Worm (Caenorhabditis elegans) whole organism, L1 larva: Measurements from ENCODE around the gene gldi-7.
A peak's percentile ranks its signal among the peaks of the same experiment; 100 is the strongest.

Experiments
- C16A3.4 ChIP-seq: fragments of 150-350 bp; optimal IDR thresholded peaks from 2 replicates; lab custom pipeline; 2014; ENCODE audit warnings: missing biosample characterization, missing genetic modification characterization
- F16B12.6 ChIP-seq: fragments of 150-350 bp; optimal IDR thresholded peaks from 2 replicates; lab custom pipeline; 2014; ENCODE audit warnings: missing biosample characterization, missing genetic modification characterization
- Y116A8C.19 ChIP-seq: sonication (generic microtip); optimal IDR thresholded peaks from 2 replicates; lab custom pipeline; 2016; ENCODE audit warnings: missing compliant biosample characterization, missing genetic modification characterization, borderline replicate concordance
- alr-1 ChIP-seq: fragments of 200-800 bp; sonication (Bioruptor generic); optimal IDR thresholded peaks from 2 replicates; lab custom pipeline; 2018; ENCODE audit warnings: borderline replicate concordance, mild to moderate bottlenecking, missing genetic modification characterization, missing compliant biosample characterization
- aly-2 ChIP-seq: fragments of 150-350 bp; optimal IDR thresholded peaks from 2 replicates; lab custom pipeline; 2014; ENCODE audit warnings: missing biosample characterization, missing genetic modification characterization
- blmp-1 ChIP-seq: fragments of 150-350 bp; optimal IDR thresholded peaks from 2 replicates; lab custom pipeline; 2014; ENCODE audit warnings: missing biosample characterization, missing genetic modification characterization
- ceh-8 ChIP-seq: fragments of 200-800 bp; sonication (Bioruptor generic); optimal IDR thresholded peaks from 2 replicates; lab custom pipeline; 2018; ENCODE audit warnings: mild to moderate bottlenecking, missing genetic modification characterization, moderate library complexity, missing compliant biosample characterization
- ceh-88 ChIP-seq: fragments of 200-800 bp; sonication (Bioruptor generic); IDR thresholded peaks from 2 replicates; pipeline ENCODE4 v1.3.6; 2022; ENCODE audit warnings: missing genetic modification characterization, missing compliant biosample characterization
- ceh-90 ChIP-seq: sonication (generic microtip); optimal IDR thresholded peaks from 2 replicates; lab custom pipeline; 2016; ENCODE audit warnings: missing genetic modification characterization, missing compliant biosample characterization
- ces-1 ChIP-seq: fragments of 150-350 bp; optimal IDR thresholded peaks from 2 replicates; lab custom pipeline; 2014; ENCODE audit warnings: missing biosample characterization, missing genetic modification reagents, missing genetic modification characterization
- dsc-1 ChIP-seq: sonication (generic microtip); optimal IDR thresholded peaks from 2 replicates; lab custom pipeline; 2016; ENCODE audit warnings: mild to moderate bottlenecking, missing genetic modification characterization, missing compliant biosample characterization
- efl-1 ChIP-seq, 4 experiments: fragments of 150-350 bp; optimal IDR thresholded peaks in 3 of 4; peaks in 1 of 4; 1 replicate in 1 of 4; 2 replicates in 3 of 4; lab custom pipeline; 2014; ENCODE audit warnings: missing biosample characterization in 2 of 4, missing genetic modification characterization in 2 of 4, missing genetic modification reagents in 2 of 4
- fkh-8 ChIP-seq: sonication (generic microtip); optimal IDR thresholded peaks from 2 replicates; lab custom pipeline; 2016; ENCODE audit warnings: mild to moderate bottlenecking, missing genetic modification characterization, missing compliant biosample characterization
- hlh-17 ChIP-seq: fragments of 200-800 bp; sonication (Bioruptor generic); optimal IDR thresholded peaks from 2 replicates; lab custom pipeline; 2018; ENCODE audit warnings: missing genetic modification characterization, mild to moderate bottlenecking, missing compliant biosample characterization, moderate library complexity, borderline replicate concordance
- hlh-4 ChIP-seq: sonication (generic microtip); optimal IDR thresholded peaks from 2 replicates; lab custom pipeline; 2016; ENCODE audit warnings: mild to moderate bottlenecking, missing genetic modification characterization, missing compliant biosample characterization
- hpl-2 ChIP-seq: fragments of 150-350 bp; optimal IDR thresholded peaks from 2 replicates; lab custom pipeline; 2014; ENCODE audit warnings: missing biosample characterization, missing genetic modification reagents, missing genetic modification characterization
- irx-1 ChIP-seq: sonication (generic microtip); optimal IDR thresholded peaks from 2 replicates; lab custom pipeline; 2016; ENCODE audit warnings: missing genetic modification characterization, missing compliant biosample characterization
- isw-1 ChIP-seq: fragments of 200-800 bp; sonication (Bioruptor generic); IDR thresholded peaks from 2 replicates; pipeline ENCODE4 v1.3.6; 2022; ENCODE audit warnings: missing genetic modification characterization, missing compliant biosample characterization
- lin-14 ChIP-seq: fragments of 200-800 bp; sonication (Bioruptor generic); optimal IDR thresholded peaks from 2 replicates; lab custom pipeline; 2018; ENCODE audit warnings: mild to moderate bottlenecking, missing genetic modification characterization, moderate library complexity, missing compliant biosample characterization
- lin-35 ChIP-seq, 2 experiments: fragments of 150-350 bp; optimal IDR thresholded peaks; 2 replicates each; lab custom pipeline; 2014; ENCODE audit warnings: missing biosample characterization in 2 of 2, missing genetic modification characterization in 2 of 2, missing genetic modification reagents in 2 of 2
- lin-39 ChIP-seq: fragments of 150-350 bp; optimal IDR thresholded peaks from 2 replicates; lab custom pipeline; 2014; ENCODE audit warnings: missing biosample characterization, missing genetic modification reagents, missing genetic modification characterization
- lir-3 ChIP-seq: sonication (generic microtip); optimal IDR thresholded peaks from 2 replicates; lab custom pipeline; 2016; ENCODE audit warnings: mild to moderate bottlenecking, missing genetic modification characterization, moderate library complexity, missing compliant biosample characterization; ENCODE audit not compliant: poor library complexity
- mab-9 ChIP-seq: fragments of 200-800 bp; sonication (Bioruptor generic); IDR thresholded peaks from 2 replicates; pipeline ENCODE4 v1.3.6; 2022; ENCODE audit warnings: missing genetic modification reagents, missing genetic modification characterization, missing compliant biosample characterization
- mef-2 ChIP-seq: fragments of 150-350 bp; optimal IDR thresholded peaks from 2 replicates; lab custom pipeline; 2014; ENCODE audit warnings: missing biosample characterization, missing genetic modification characterization
- nhr-11 ChIP-seq: fragments of 150-350 bp; optimal IDR thresholded peaks from 2 replicates; lab custom pipeline; 2014; ENCODE audit warnings: missing biosample characterization, missing genetic modification characterization
- nhr-12 ChIP-seq: sonication (generic microtip); optimal IDR thresholded peaks from 2 replicates; lab custom pipeline; 2017; ENCODE audit warnings: missing biosample characterization, missing genetic modification characterization
- nhr-19 ChIP-seq: fragments of 200-800 bp; sonication (Bioruptor generic); conservative IDR thresholded peaks from 2 replicates; pipeline ENCODE4 v1.3.6; 2022; ENCODE audit warnings: missing genetic modification characterization, missing compliant biosample characterization
- nhr-237 ChIP-seq: fragments of 150-350 bp; optimal IDR thresholded peaks from 2 replicates; lab custom pipeline; 2014; ENCODE audit warnings: missing biosample characterization, missing genetic modification characterization
- nhr-84 ChIP-seq: sonication (generic microtip); optimal IDR thresholded peaks from 2 replicates; lab custom pipeline; 2017; ENCODE audit warnings: missing biosample characterization, missing genetic modification characterization
- pag-3 ChIP-seq: sonication (generic microtip); optimal IDR thresholded peaks from 2 replicates; lab custom pipeline; 2017; ENCODE audit warnings: missing genetic modification characterization, mild to moderate bottlenecking, missing compliant biosample characterization, antibody characterized with exemption, borderline replicate concordance; ENCODE audit not compliant: insufficient read depth
- pax-3 ChIP-seq: fragments of 200-800 bp; sonication (Bioruptor generic); optimal IDR thresholded peaks from 2 replicates; lab custom pipeline; 2018; ENCODE audit warnings: mild to moderate bottlenecking, missing genetic modification characterization, moderate library complexity, missing compliant biosample characterization
- pqm-1 ChIP-seq: sonication (generic microtip); optimal IDR thresholded peaks from 3 replicates; lab custom pipeline; 2017; ENCODE audit warnings: missing biosample characterization, missing genetic modification characterization
- rnt-1 ChIP-seq: sonication (generic microtip); optimal IDR thresholded peaks from 2 replicates; lab custom pipeline; 2016; ENCODE audit warnings: mild to moderate bottlenecking, missing genetic modification characterization, moderate library complexity, missing compliant biosample characterization
- snpc-4 ChIP-seq: fragments of 150-350 bp; optimal IDR thresholded peaks from 2 replicates; lab custom pipeline; 2014; ENCODE audit warnings: missing biosample characterization, missing genetic modification characterization
- snu-23 ChIP-seq: sonication (generic microtip); optimal IDR thresholded peaks from 2 replicates; lab custom pipeline; 2016; ENCODE audit warnings: missing genetic modification characterization, missing compliant biosample characterization
- sox-4 ChIP-seq: sonication (generic microtip); optimal IDR thresholded peaks from 2 replicates; lab custom pipeline; 2016; ENCODE audit warnings: missing genetic modification characterization, missing compliant biosample characterization
- sptf-1 ChIP-seq: fragments of 150-350 bp; optimal IDR thresholded peaks from 2 replicates; lab custom pipeline; 2014; ENCODE audit warnings: missing biosample characterization, missing genetic modification characterization
- sup-37 ChIP-seq: fragments of 200-800 bp; sonication (Bioruptor generic); optimal IDR thresholded peaks from 2 replicates; lab custom pipeline; 2018; ENCODE audit warnings: mild to moderate bottlenecking, missing genetic modification characterization, missing compliant biosample characterization
- swsn-7 ChIP-seq: sonication (generic microtip); optimal IDR thresholded peaks from 2 replicates; lab custom pipeline; 2016; ENCODE audit warnings: missing genetic modification characterization, missing compliant biosample characterization
- unc-130 ChIP-seq: fragments of 150-350 bp; optimal IDR thresholded peaks from 2 replicates; lab custom pipeline; 2017; ENCODE audit warnings: missing biosample characterization, missing genetic modification characterization, inconsistent platforms
- unc-86 ChIP-seq: sonication (generic microtip); optimal IDR thresholded peaks from 2 replicates; lab custom pipeline; 2016; ENCODE audit warnings: missing genetic modification characterization, missing compliant biosample characterization
- unc-98 ChIP-seq: fragments of 200-800 bp; sonication (Bioruptor generic); IDR thresholded peaks from 2 replicates; pipeline ENCODE4 v1.3.6; 2022; ENCODE audit warnings: missing genetic modification characterization, missing compliant biosample characterization
- xbp-1 ChIP-seq: sonication (generic microtip); optimal IDR thresholded peaks from 2 replicates; lab custom pipeline; 2016; ENCODE audit warnings: missing genetic modification characterization, missing compliant biosample characterization
- zip-4 ChIP-seq: fragments of 200-800 bp; sonication (Bioruptor generic); optimal IDR thresholded peaks from 2 replicates; lab custom pipeline; 2018; ENCODE audit warnings: mild to moderate bottlenecking, missing genetic modification characterization, moderate library complexity, missing compliant biosample characterization
- ztf-11 ChIP-seq, 2 experiments: sonication (generic microtip); optimal IDR thresholded peaks; 2 replicates each; lab custom pipeline; 2016 to 2017; ENCODE audit warnings: missing genetic modification characterization in 2 of 2, missing biosample characterization in 1 of 2, missing compliant biosample characterization in 1 of 2

Gene gldi-7

DNA sequence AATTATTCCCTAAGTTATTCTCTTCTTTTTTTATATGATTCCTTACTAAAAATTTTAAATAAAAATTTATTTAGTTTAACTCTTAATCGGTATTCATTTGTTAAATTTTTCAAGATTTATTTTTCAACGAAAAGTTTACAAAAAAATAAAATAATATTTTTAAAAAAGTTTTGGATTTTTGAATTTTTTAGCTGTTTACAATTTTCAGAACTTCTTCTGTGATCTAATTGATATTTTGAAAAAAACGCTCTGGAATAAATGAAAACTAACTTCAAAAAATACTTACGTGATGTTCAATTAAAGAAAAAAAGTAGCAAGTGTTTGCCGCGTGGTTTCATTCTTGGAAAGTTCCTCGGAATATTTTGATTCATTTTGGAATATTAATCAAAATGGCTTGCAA is 14.3 kb upstream of the gldi-7 start, which contains the start of gene decr-1.2:
TSS of gene decr-1.2 (plus strand) at position 301 of the 400 bp plus-strand sequence.
- no peak for TF ChIP-seq ces-1 (GFP tag; lab: Kevin White, UChicago)
- no peak for TF ChIP-seq snu-23
- no peak for TF ChIP-seq pax-3 (tag; lab: Kevin White, UChicago)

DNA sequence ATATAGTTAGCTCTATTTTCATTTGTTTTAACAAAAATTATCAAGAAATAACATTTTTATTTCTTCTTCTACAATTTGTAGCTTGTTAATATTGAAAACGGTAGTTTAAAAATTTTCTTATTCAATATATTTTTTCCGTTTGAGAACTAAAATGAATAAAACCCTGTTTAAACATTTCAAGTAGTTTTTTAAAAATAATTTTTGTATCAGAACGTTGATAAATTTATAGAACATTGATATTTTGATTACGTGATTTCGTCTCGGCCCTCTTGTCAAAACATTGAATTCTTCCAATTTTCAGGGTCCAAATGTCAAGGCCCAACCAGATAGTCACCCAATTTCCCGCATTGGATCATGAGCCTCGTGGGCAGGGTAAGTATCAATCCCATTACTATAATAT is 9.4 kb upstream of the gldi-7 start, which contains the start of gene pqn-73:
TSS of gene pqn-73 (plus strand) at position 301 of the 400 bp plus-strand sequence.
- TF ChIP-seq alr-1 (tag; lab: Kevin White, UChicago) (no peak), nhr-12 (tag; lab: Kevin White, UChicago) (no peak), fkh-8 (no peak), pag-3 (tag; lab: Kevin White, UChicago) (no peak), Y116A8C.19 (tag; lab: Kevin White, UChicago) (no peak), pqm-1 (tag; lab: Kevin White, UChicago) (no peak), lin-39 (no peak), snu-23 (no peak), blmp-1 (tag; lab: Kevin White, UChicago) (no peak), ceh-8 (GFP tag; lab: Kevin White, UChicago) (no peak), nhr-237 (tag; lab: Kevin White, UChicago) (no peak), swsn-7 (tag; lab: Kevin White, UChicago) (no peak), F16B12.6 (tag; lab: Kevin White, UChicago) (no peak)

DNA sequence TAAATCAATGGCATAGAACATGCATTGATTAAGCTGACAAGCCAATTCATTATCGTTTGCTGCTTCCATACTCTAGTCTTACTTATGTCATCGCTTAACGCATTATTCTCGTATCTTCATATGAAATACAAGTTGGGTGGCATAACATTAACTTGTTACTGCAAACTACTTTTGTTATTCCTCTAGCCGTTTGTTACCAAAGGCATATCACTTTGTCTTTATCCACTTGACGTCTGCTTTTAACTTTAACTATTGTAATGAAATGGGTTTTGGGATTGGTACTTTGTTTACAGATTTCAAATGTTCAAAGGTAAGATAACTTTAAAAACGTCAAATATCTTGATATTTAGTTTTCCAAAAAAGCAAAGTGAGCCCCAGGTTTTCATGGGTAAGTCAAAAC is 5.0 kb upstream of the gldi-7 start, which contains the start of gene W01C9.2:
TSS of gene W01C9.2 (plus strand) at position 301 of the 400 bp plus-strand sequence.
- TF ChIP-seq mab-9 (GFP tag; lab: Robert Waterston, UW) (no peak), hlh-4 (no peak), ceh-90 (tag; lab: Kevin White, UChicago) (no peak), isw-1 (GFP tag; lab: Robert Waterston, UW) (no peak), nhr-19 (no peak), lin-35 (GFP tag; optimal IDR thresholded peaks at IDR 0.05; lab: Kevin White, UChicago) (no peak)

DNA sequence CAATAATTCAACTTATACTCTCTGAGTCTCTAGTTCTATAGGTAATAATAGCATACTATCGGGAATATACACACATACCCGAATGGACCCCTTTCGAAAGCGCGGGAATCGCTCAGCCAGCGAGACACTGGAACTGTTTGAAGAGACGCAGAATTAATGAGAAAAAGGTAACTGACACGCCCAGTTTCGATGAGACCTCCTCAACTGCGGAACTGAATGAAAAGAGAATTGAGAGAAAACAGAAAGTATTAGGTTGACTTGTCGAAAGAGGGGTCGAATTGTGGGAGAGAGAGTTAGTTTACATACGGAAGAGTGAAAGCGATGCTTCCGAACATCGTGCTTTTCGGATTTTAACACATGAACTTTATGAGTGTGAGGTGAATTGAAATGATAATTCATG is 993 bp upstream of the gldi-7 start:
- no peak for TF ChIP-seq unc-86
- no peak for TF ChIP-seq unc-130 (tag; lab: Kevin White, UChicago)
- no peak for TF ChIP-seq pag-3 (tag; lab: Kevin White, UChicago)
- TF ChIP-seq dsc-1 (tag; lab: Kevin White, UChicago) = no peak
- TF ChIP-seq blmp-1 (tag; lab: Kevin White, UChicago) = peak; percentile 98
- TF ChIP-seq lin-35 (GFP tag; optimal IDR thresholded peaks at IDR 0.05; lab: Kevin White, UChicago) = no peak
- no peak for TF ChIP-seq ztf-11 (tag; optimal IDR thresholded peaks at IDR 0.05; lab: Kevin White, UChicago)
- no peak for TF ChIP-seq nhr-11 (tag; lab: Kevin White, UChicago)
- TF ChIP-seq rnt-1 = peak; percentile 6
- no peak for TF ChIP-seq aly-2 (tag; lab: Kevin White, UChicago)
- TF ChIP-seq nhr-12 (tag; lab: Kevin White, UChicago) = no peak
- no peak for TF ChIP-seq sptf-1 (tag; lab: Kevin White, UChicago)
- no peak for TF ChIP-seq snpc-4
- TF ChIP-seq snu-23 = peak; percentile 11
- TF ChIP-seq lin-14 (GFP tag; lab: Kevin White, UChicago) = no peak
- no peak for TF ChIP-seq unc-98
- TF ChIP-seq nhr-237 (tag; lab: Kevin White, UChicago) = no peak
- TF ChIP-seq zip-4 (GFP tag; lab: Kevin White, UChicago) = no peak
- TF ChIP-seq sup-37 (GFP tag; lab: Kevin White, UChicago) = no peak
- TF ChIP-seq fkh-8 = no peak
- no peak for TF ChIP-seq C16A3.4
- no peak for TF ChIP-seq ceh-8 (GFP tag; lab: Kevin White, UChicago)
- no peak for TF ChIP-seq sox-4
- TF ChIP-seq mef-2 = no peak
- TF ChIP-seq hpl-2 = no peak
- TF ChIP-seq pax-3 (tag; lab: Kevin White, UChicago) = no peak
- no peak for TF ChIP-seq nhr-84 (tag; lab: Kevin White, UChicago)
- no peak for TF ChIP-seq efl-1 (optimal IDR thresholded peaks at IDR 0.05; lab: Kevin White, UChicago)
- peak in 1 of 2 experiments; percentile 31 for TF ChIP-seq efl-1 (GFP tag; optimal IDR thresholded peaks at IDR 0.05 in 1 of 2; lab: Kevin White, UChicago)
- no peak for TF ChIP-seq xbp-1 (tag; lab: Kevin White, UChicago)
- no peak for TF ChIP-seq ceh-88 (GFP tag; lab: Robert Waterston, UW)
- TF ChIP-seq irx-1 (tag; lab: Kevin White, UChicago) = no peak
- no peak for TF ChIP-seq lir-3 (tag; lab: Kevin White, UChicago)
- no peak for TF ChIP-seq hlh-17 (GFP tag; lab: Kevin White, UChicago)
- no peak for TF ChIP-seq swsn-7 (tag; lab: Kevin White, UChicago)
